Fruit fly (Drosophila melanogaster) whole organism, embryonic: ENCODE data around the gene tst.
A peak's percentile ranks its signal among the peaks of the same experiment; 100 is the strongest.

Experiments used
- CG10654 ChIP-seq: fragments of 200-800 bp; sonication (Bioruptor generic); optimal IDR thresholded peaks from 2 replicates; lab custom pipeline; 2016; ENCODE audit warnings: missing biosample characterization, missing genetic modification characterization
- CG10959 ChIP-seq: fragments of 200-800 bp; sonication (Bioruptor generic); IDR thresholded peaks from 2 replicates; pipeline ENCODE4 v1.3.6; 2022; ENCODE audit warnings: missing biosample characterization, missing genetic modification characterization
- CG12071 ChIP-seq: fragments of 200-800 bp; sonication (Bioruptor generic); optimal IDR thresholded peaks from 3 replicates; lab custom pipeline; 2018; ENCODE audit warnings: missing biosample characterization, mild to moderate bottlenecking, missing genetic modification characterization
- CG12236 ChIP-seq: fragments of 200-800 bp; sonication (Bioruptor generic); optimal IDR thresholded peaks from 2 replicates; lab custom pipeline; 2016; ENCODE audit warnings: missing biosample characterization, missing genetic modification characterization
- CG12391 ChIP-seq: fragments of 200-800 bp; sonication (Bioruptor generic); optimal IDR thresholded peaks from 3 replicates; lab custom pipeline; 2018; ENCODE audit warnings: missing biosample characterization, mild to moderate bottlenecking, missing genetic modification characterization, moderate library complexity
- CG12744 ChIP-seq: fragments of 200-800 bp; sonication (Bioruptor generic); optimal IDR thresholded peaks from 2 replicates; lab custom pipeline; 2016; ENCODE audit warnings: missing biosample characterization, missing genetic modification characterization
- CG12942 ChIP-seq: fragments of 200-800 bp; sonication (Bioruptor generic); optimal IDR thresholded peaks from 3 replicates; lab custom pipeline; 2016; ENCODE audit warnings: missing biosample characterization, missing genetic modification characterization
- CG18619 ChIP-seq: fragments of 200-800 bp; sonication (Bioruptor generic); optimal IDR thresholded peaks from 3 replicates; lab custom pipeline; 2017; ENCODE audit warnings: missing biosample characterization, mild to moderate bottlenecking, missing genetic modification characterization
- CG2889 ChIP-seq: fragments of 200-800 bp; sonication (Bioruptor generic); IDR thresholded peaks from 3 replicates; pipeline ENCODE4 v1.3.6; 2022; ENCODE audit warnings: missing biosample characterization, missing genetic modification characterization
- CG30431 ChIP-seq: fragments of 200-800 bp; sonication (Bioruptor generic); optimal IDR thresholded peaks from 2 replicates; lab custom pipeline; 2017; ENCODE audit warnings: missing biosample characterization, missing genetic modification characterization
- CG31224 ChIP-seq: fragments of 200-800 bp; sonication (Bioruptor generic); IDR thresholded peaks from 2 replicates; pipeline ENCODE4 v1.3.6; 2022; ENCODE audit warnings: missing biosample characterization, missing genetic modification characterization
- CG3838 ChIP-seq: fragments of 200-800 bp; sonication (Bioruptor generic); optimal IDR thresholded peaks from 3 replicates; lab custom pipeline; 2016; ENCODE audit warnings: missing biosample characterization, missing genetic modification characterization
- CG4328 ChIP-seq: fragments of 200-800 bp; sonication (Bioruptor generic); optimal IDR thresholded peaks from 3 replicates; lab custom pipeline; 2017; ENCODE audit warnings: missing biosample characterization, missing genetic modification reagents, missing genetic modification characterization
- CG5953 ChIP-seq: fragments of 200-800 bp; sonication (Bioruptor generic); IDR thresholded peaks from 2 replicates; pipeline ENCODE4 v1.3.6; 2022; ENCODE audit warnings: missing biosample characterization, missing genetic modification characterization
- CG7745 ChIP-seq: fragments of 200-800 bp; sonication (Bioruptor generic); optimal IDR thresholded peaks from 2 replicates; lab custom pipeline; 2018; ENCODE audit warnings: missing biosample characterization, mild to moderate bottlenecking, missing genetic modification characterization, moderate library complexity
- CG8290 ChIP-seq, 3 experiments: fragments of 200-800 bp; sonication (Bioruptor generic); optimal IDR thresholded peaks; 2 replicates each; lab custom pipeline; 2016 to 2019; ENCODE audit warnings: missing biosample characterization in 3 of 3, missing genetic modification characterization in 3 of 3, mild to moderate bottlenecking in 2 of 3, moderate library complexity in 1 of 3
- D19B ChIP-seq: fragments of 200-800 bp; sonication (Bioruptor generic); optimal IDR thresholded peaks from 2 replicates; lab custom pipeline; 2017; ENCODE audit warnings: missing biosample characterization, mild to moderate bottlenecking, missing genetic modification characterization
- Dip2 ChIP-seq: fragments of 200-800 bp; sonication (Bioruptor generic); IDR thresholded peaks from 2 replicates; pipeline ENCODE4 v1.3.6; 2022; ENCODE audit warnings: missing biosample characterization, missing genetic modification characterization
- E2f2 ChIP-seq: fragments of 200-800 bp; sonication (Bioruptor generic); IDR thresholded peaks from 2 replicates; pipeline ENCODE4 v1.3.6; 2022; ENCODE audit warnings: missing biosample characterization, missing genetic modification characterization
- HLH3B ChIP-seq: fragments of 200-800 bp; sonication (Bioruptor generic); IDR thresholded peaks from 2 replicates; pipeline ENCODE4 v1.3.6; 2022; ENCODE audit warnings: missing biosample characterization, missing genetic modification characterization
- Hand ChIP-seq: fragments of 200-800 bp; sonication (Bioruptor generic); optimal IDR thresholded peaks from 2 replicates; lab custom pipeline; 2017; ENCODE audit warnings: mild to moderate bottlenecking, missing biosample characterization, missing genetic modification reagents, missing genetic modification characterization
- NK7.1 ChIP-seq: fragments of 200-800 bp; sonication (Bioruptor generic); optimal IDR thresholded peaks from 3 replicates; lab custom pipeline; 2016; ENCODE audit warnings: missing biosample characterization, missing genetic modification characterization
- Side ChIP-seq: fragments of 200-800 bp; sonication (Bioruptor generic); optimal IDR thresholded peaks from 2 replicates; lab custom pipeline; 2016; ENCODE audit warnings: missing biosample characterization, missing genetic modification characterization
- Sin3A ChIP-seq: fragments of >200 bp; optimal IDR thresholded peaks from 2 replicates; lab custom pipeline; 2018
- Sry-β ChIP-seq: fragments of 200-800 bp; sonication (Bioruptor generic); optimal IDR thresholded peaks from 2 replicates; lab custom pipeline; 2018; ENCODE audit warnings: missing biosample characterization, mild to moderate bottlenecking, missing genetic modification characterization, moderate library complexity
- Ssrp ChIP-seq: fragments of 200-800 bp; sonication (Bioruptor generic); optimal IDR thresholded peaks from 2 replicates; lab custom pipeline; 2018; ENCODE audit warnings: missing biosample characterization, mild to moderate bottlenecking, missing genetic modification characterization, moderate library complexity
- ato ChIP-seq: fragments of 200-800 bp; sonication (Bioruptor generic); IDR thresholded peaks from 2 replicates; pipeline ENCODE4 v1.3.6; 2022; ENCODE audit warnings: missing biosample characterization, missing genetic modification characterization; ENCODE audit not compliant: partially characterized antibody
- az2 ChIP-seq: fragments of 200-800 bp; sonication (Bioruptor generic); optimal IDR thresholded peaks from 3 replicates; lab custom pipeline; 2016; ENCODE audit warnings: missing biosample characterization, missing genetic modification characterization
- bowl ChIP-seq: fragments of 200-800 bp; sonication (Bioruptor generic); IDR thresholded peaks from 2 replicates; pipeline ENCODE4 v1.3.6; 2022; ENCODE audit warnings: missing biosample characterization, missing genetic modification characterization
- cg ChIP-seq: fragments of 200-800 bp; sonication (Bioruptor generic); optimal IDR thresholded peaks from 3 replicates; lab custom pipeline; 2019; ENCODE audit warnings: missing biosample characterization, mild to moderate bottlenecking, missing genetic modification characterization, moderate library complexity
- crc ChIP-seq: fragments of 200-800 bp; sonication (Bioruptor generic); optimal IDR thresholded peaks from 2 replicates; lab custom pipeline; 2016; ENCODE audit warnings: missing biosample characterization, missing genetic modification characterization
- croc ChIP-seq: fragments of 200-800 bp; sonication (Bioruptor generic); conservative IDR thresholded peaks from 3 replicates; pipeline ENCODE4 v1.3.6; 2022; ENCODE audit warnings: missing biosample characterization, missing genetic modification characterization
- crp ChIP-seq, 2 experiments: fragments of 200-800 bp; sonication (Bioruptor generic); optimal IDR thresholded peaks; 2 replicates in 1 of 2; 3 replicates in 1 of 2; lab custom pipeline; 2017; ENCODE audit warnings: missing biosample characterization in 2 of 2, missing genetic modification characterization in 2 of 2, mild to moderate bottlenecking in 1 of 2, moderate library complexity in 1 of 2
- dan ChIP-seq: fragments of 200-800 bp; sonication (Bioruptor generic); IDR thresholded peaks from 2 replicates; pipeline ENCODE4 v1.3.6; 2022; ENCODE audit warnings: missing biosample characterization, missing genetic modification characterization
- dimm ChIP-seq: fragments of 200-800 bp; sonication (Bioruptor generic); IDR thresholded peaks from 2 replicates; pipeline ENCODE4 v1.3.6; 2022; ENCODE audit warnings: missing biosample characterization, missing genetic modification characterization
- disco-r ChIP-seq: fragments of 200-800 bp; sonication (Bioruptor generic); optimal IDR thresholded peaks from 2 replicates; lab custom pipeline; 2016; ENCODE audit warnings: missing biosample characterization, missing genetic modification characterization
- fd3F ChIP-seq: fragments of 200-800 bp; sonication (Bioruptor generic); optimal IDR thresholded peaks from 2 replicates; lab custom pipeline; 2018; ENCODE audit warnings: missing biosample characterization, mild to moderate bottlenecking, missing genetic modification characterization, moderate library complexity
- gce ChIP-seq: fragments of 200-800 bp; sonication (Bioruptor generic); IDR thresholded peaks from 3 replicates; pipeline ENCODE4 v1.3.6; 2022; ENCODE audit warnings: missing biosample characterization, missing genetic modification characterization
- gcm2 ChIP-seq: fragments of 200-800 bp; sonication (Bioruptor generic); optimal IDR thresholded peaks from 2 replicates; lab custom pipeline; 2016; ENCODE audit warnings: missing biosample characterization, missing genetic modification characterization
- gem ChIP-seq: fragments of 200-800 bp; sonication (Bioruptor generic); optimal IDR thresholded peaks from 2 replicates; lab custom pipeline; 2019; ENCODE audit warnings: missing biosample characterization, mild to moderate bottlenecking, missing genetic modification characterization, moderate library complexity
- jumu ChIP-seq: fragments of 200-800 bp; sonication (Bioruptor generic); optimal IDR thresholded peaks from 3 replicates; lab custom pipeline; 2016; ENCODE audit warnings: missing biosample characterization, missing genetic modification characterization
- lov ChIP-seq, 2 experiments: fragments of 200-800 bp in 1 of 2; fragments of >200 bp in 1 of 2; sonication (Bioruptor generic) in 1 of 2; IDR thresholded peaks in 1 of 2; optimal IDR thresholded peaks in 1 of 2; 2 replicates in 1 of 2; 3 replicates in 1 of 2; pipeline versions ENCODE4 v1.3.6 to Lab custom; 2017 to 2022; ENCODE audit warnings: missing biosample characterization in 1 of 2, missing genetic modification characterization in 1 of 2
- nau ChIP-seq: fragments of 200-800 bp; sonication (Bioruptor generic); optimal IDR thresholded peaks from 3 replicates; lab custom pipeline; 2017; ENCODE audit warnings: missing biosample characterization, mild to moderate bottlenecking, missing genetic modification characterization, missing genetic modification reagents
- p53 ChIP-seq: fragments of 200-800 bp; sonication (Bioruptor generic); optimal IDR thresholded peaks from 2 replicates; lab custom pipeline; 2016; ENCODE audit warnings: missing biosample characterization, missing genetic modification characterization
- psq ChIP-seq: fragments of 200-800 bp; sonication (Bioruptor generic); optimal IDR thresholded peaks from 2 replicates; lab custom pipeline; 2017; ENCODE audit warnings: missing biosample characterization, missing genetic modification characterization
- stwl ChIP-seq: fragments of 200-800 bp; sonication (Bioruptor generic); optimal IDR thresholded peaks from 3 replicates; lab custom pipeline; 2018; ENCODE audit warnings: missing biosample characterization, mild to moderate bottlenecking, missing genetic modification characterization, moderate library complexity
- ttk ChIP-seq: fragments of 200-800 bp; sonication (Bioruptor generic); IDR thresholded peaks from 2 replicates; pipeline ENCODE4 v2.1.2; 2022; ENCODE audit warnings: missing biosample characterization, missing genetic modification characterization
- vvl ChIP-seq: fragments of 200-800 bp; sonication (Bioruptor generic); IDR thresholded peaks from 2 replicates; pipeline ENCODE4 v1.3.6; 2022; ENCODE audit warnings: missing biosample characterization, missing genetic modification characterization
- wek ChIP-seq: fragments of 200-800 bp; sonication (Bioruptor generic); optimal IDR thresholded peaks from 3 replicates; lab custom pipeline; 2018; ENCODE audit warnings: missing biosample characterization, mild to moderate bottlenecking, missing genetic modification characterization, moderate library complexity
- zen ChIP-seq: fragments of 200-800 bp; sonication (Bioruptor generic); optimal IDR thresholded peaks from 3 replicates; lab custom pipeline; 2018; ENCODE audit warnings: missing biosample characterization, mild to moderate bottlenecking, missing genetic modification characterization, moderate library complexity
- zf30C ChIP-seq: fragments of 200-800 bp; sonication (Bioruptor generic); optimal IDR thresholded peaks from 3 replicates; lab custom pipeline; 2018; ENCODE audit warnings: missing biosample characterization, mild to moderate bottlenecking, missing genetic modification characterization

The tst gene

DNA sequence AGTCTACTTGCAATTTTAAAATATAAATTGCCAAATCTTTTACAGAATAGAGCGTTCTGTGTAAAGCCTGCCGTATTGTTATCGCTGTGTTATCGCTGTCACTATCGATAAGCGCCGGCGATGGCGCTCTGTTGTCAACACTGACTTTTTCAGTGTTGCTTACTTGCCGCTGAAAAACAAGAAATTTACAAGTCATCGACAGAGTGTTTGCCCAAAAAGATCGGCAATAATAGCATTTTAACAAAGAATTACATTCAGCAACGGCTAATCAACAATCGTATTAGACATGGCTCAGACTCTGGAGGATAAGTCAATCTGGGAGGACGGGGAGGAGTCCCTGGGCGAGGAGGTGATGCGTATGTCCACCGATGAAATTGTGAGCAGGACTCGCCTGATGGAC, 19.9 kb downstream of the tst start, which contains the start of the genes RanBP3 and Rpt5 (continued):
- TF ChIP-seq gem (tag; lab: Kevin White, UChicago): no peak
- no peak for TF ChIP-seq CG10654 (GFP tag; lab: Kevin White, UChicago)
- peak; percentile 10 for TF ChIP-seq gcm2 (GFP tag; lab: Kevin White, UChicago)
- peak; percentile 32 for TF ChIP-seq p53 (GFP tag; lab: Kevin White, UChicago)
- no peak for TF ChIP-seq HLH3B (GFP tag; lab: Robert Waterston, UW)
- TF ChIP-seq disco-r (GFP tag; lab: Kevin White, UChicago): no peak
- TF ChIP-seq CG8290 (GFP tag; optimal IDR thresholded peaks at IDR 0.05; lab: Kevin White, UChicago): no peak
- no peak for TF ChIP-seq CG8290 (tag; optimal IDR thresholded peaks at IDR 0.05; lab: Kevin White, UChicago)
- no peak for TF ChIP-seq CG10959 (GFP tag; lab: Robert Waterston, UW)
- peak; percentile 75 for TF ChIP-seq ato (GFP tag; lab: Robert Waterston, UW)
- no peak for TF ChIP-seq Hand (GFP tag; lab: Kevin White, UChicago)
- TF ChIP-seq dimm (GFP tag; lab: Robert Waterston, UW): no peak
- TF ChIP-seq CG3838 (GFP tag; lab: Kevin White, UChicago): no peak
- no peak for TF ChIP-seq CG7745 (tag; lab: Kevin White, UChicago)
- peak; percentile 70 for TF ChIP-seq vvl (GFP tag; lab: Robert Waterston, UW)
- peak; percentile 33 for TF ChIP-seq CG12391 (tag; lab: Kevin White, UChicago)
- peak; percentile 57 for TF ChIP-seq E2f2 (GFP tag; lab: Robert Waterston, UW)
- peak; percentile 69 for TF ChIP-seq Sin3A (lab: Kevin White, UChicago)
- no peak for TF ChIP-seq lov (optimal IDR thresholded peaks at IDR 0.05; lab: Kevin White, UChicago)
- no peak for TF ChIP-seq lov (GFP tag; IDR thresholded peaks at IDR 0.05; lab: Robert Waterston, UW)
- TF ChIP-seq Dip2: no peak
- no peak for TF ChIP-seq CG5953
- TF ChIP-seq cg (GFP tag; lab: Kevin White, UChicago): no peak
- no peak for TF ChIP-seq Ssrp (tag; lab: Kevin White, UChicago)
- no peak for TF ChIP-seq bowl
- TF ChIP-seq nau (GFP tag; lab: Kevin White, UChicago): no peak
- TF ChIP-seq D19B (GFP tag; lab: Kevin White, UChicago): peak; percentile 8
- TF ChIP-seq croc (GFP tag; lab: Robert Waterston, UW): no peak
- TF ChIP-seq crc (GFP tag; lab: Kevin White, UChicago): no peak
- peak in 1 of 2 experiments; percentile 28 for TF ChIP-seq crp (GFP tag; optimal IDR thresholded peaks at IDR 0.05; lab: Kevin White, UChicago)
- no peak for TF ChIP-seq wek
- TF ChIP-seq psq (GFP tag; lab: Kevin White, UChicago): no peak
- peak; percentile 49 for TF ChIP-seq jumu (GFP tag; lab: Kevin White, UChicago)
- TF ChIP-seq fd3F (GFP tag; lab: Kevin White, UChicago): no peak
- no peak for TF ChIP-seq CG12071 (GFP tag; lab: Kevin White, UChicago)
- TF ChIP-seq zf30C (GFP tag; lab: Kevin White, UChicago): no peak
- TF ChIP-seq CG12744 (GFP tag; lab: Kevin White, UChicago): peak; percentile 41
- TF ChIP-seq CG12942 (GFP tag; lab: Kevin White, UChicago): peak; percentile 32
- TF ChIP-seq CG18619 (GFP tag; lab: Kevin White, UChicago): peak; percentile 24
- no peak for TF ChIP-seq zen (tag; lab: Kevin White, UChicago)
- no peak for TF ChIP-seq dan (GFP tag; lab: Robert Waterston, UW)
- TF ChIP-seq CG31224 (GFP tag; lab: Robert Waterston, UW): no peak
- no peak for TF ChIP-seq CG4328 (GFP tag; lab: Kevin White, UChicago)
- no peak for TF ChIP-seq CG30431
- no peak for TF ChIP-seq CG2889 (GFP tag; lab: Robert Waterston, UW)
- peak; percentile 10 for TF ChIP-seq az2 (GFP tag; lab: Kevin White, UChicago)
- TF ChIP-seq NK7.1 (GFP tag; lab: Kevin White, UChicago): peak; percentile 41
- TF ChIP-seq Side: peak; percentile 52
- TF ChIP-seq gce (GFP tag; lab: Robert Waterston, UW): peak; percentile 17; the same call in 1 of the 3 replicates
- TF ChIP-seq ttk: no peak; the same call in 1 of the 2 replicates
- TF ChIP-seq stwl (tag; lab: Kevin White, UChicago): peak; percentile 93
- no peak for TF ChIP-seq Sry-β
- no peak for TF ChIP-seq CG12236 (GFP tag; lab: Kevin White, UChicago)
